Worm (Caenorhabditis elegans): ENCODE measurements around the gene mttu-1.

- TF ChIP-seq him-1 (tag; optimal IDR thresholded peaks at IDR 0.05) (no peak), ekl-4 (GFP tag; IDR thresholded peaks at IDR 0.05) (no peak), hsf-1 (GFP tag; IDR thresholded peaks at IDR 0.05) (no peak), ceh-27 (GFP tag; optimal IDR thresholded peaks at IDR 0.05) (no peak), ets-4 (GFP tag; optimal IDR thresholded peaks at IDR 0.05) (no peak)
These were observed 32.6 kb upstream of the mttu-1 start, which contains the start of gene leo-1 for ce11 chrIV:11329269-11329668.
